Worm (Caenorhabditis elegans): ENCODE data around the gene kel-3.

Gene kel-3

ce11 chrIII:13462965-13463783, 1.4 kb upstream of the kel-3 start, which contains the start of gene ant-1.1:
ant-1.1 (plus strand) TSS chrIII:13463163.
- peak; percentile 92 for TF ChIP-seq rbr-2 (tag; optimal IDR thresholded peaks at IDR 0.05)
- TF ChIP-seq unc-62 (GFP tag; optimal IDR thresholded peaks at IDR 0.05 in 1 of 2): peak in 1 of 2 experiments; percentile 82
- TF ChIP-seq unc-62 (tag; optimal IDR thresholded peaks at IDR 0.05): no peak
- TF ChIP-seq ceh-44 (GFP tag; IDR thresholded peaks at IDR 0.05): peak; percentile 47; the same call in 1 of the 2 replicates
- no peak for TF ChIP-seq F44E2.7 (GFP tag; IDR thresholded peaks at IDR 0.05)
- TF ChIP-seq fos-1 (tag; optimal IDR thresholded peaks at IDR 0.05): no peak
- TF ChIP-seq lim-7 (GFP tag; IDR thresholded peaks at IDR 0.05): peak; percentile 64; the same call in 1 of the 2 replicates
- no peak for TF ChIP-seq F49E8.2 (tag; optimal IDR thresholded peaks at IDR 0.05; ENCODE audit: borderline replicate concordance)
- peak; percentile 50 to 96 for TF ChIP-seq ZK546.5 (tag; optimal IDR thresholded peaks at IDR 0.05)
- peak; percentile 75 for TF ChIP-seq ctbp-1 (GFP tag; IDR thresholded peaks at IDR 0.05)
- TF ChIP-seq T20F7.1 (GFP tag; optimal IDR thresholded peaks at IDR 0.05): peak; percentile 86
- TF ChIP-seq ztf-11 (tag; optimal IDR thresholded peaks at IDR 0.05): no peak
- peak; percentile 35 to 52 for TF ChIP-seq daf-16 (GFP tag; optimal IDR thresholded peaks at IDR 0.05)
- peak; percentile 59 for TF ChIP-seq daf-16 (tag; optimal IDR thresholded peaks at IDR 0.05)
- peak; percentile 98 for TF ChIP-seq dpl-1 (GFP tag; optimal IDR thresholded peaks at IDR 0.05)
- no peak for TF ChIP-seq nhr-10 (tag; optimal IDR thresholded peaks at IDR 0.05)
- peak; percentile 99 for TF ChIP-seq aha-1 (tag)
- peak; percentile 77; the same call in 1 of the 2 replicates for TF ChIP-seq D1046.2 (GFP tag; IDR thresholded peaks at IDR 0.05)
- peak; percentile 6 for TF ChIP-seq ztf-7 (tag; optimal IDR thresholded peaks at IDR 0.05)
- peak; percentile 76 for TF ChIP-seq spr-1 (tag; optimal IDR thresholded peaks at IDR 0.05)
- no peak for TF ChIP-seq snpc-4 (tag; optimal IDR thresholded peaks at IDR 0.05)
- no peak for TF ChIP-seq mxl-2 (GFP tag; conservative IDR thresholded peaks at IDR 0.05)
- peak; percentile 30 for TF ChIP-seq lin-15B (tag; optimal IDR thresholded peaks at IDR 0.05)
- no peak for TF ChIP-seq daf-8 (GFP tag; IDR thresholded peaks at IDR 0.05)
- TF ChIP-seq F26F4.8 (GFP tag; conservative IDR thresholded peaks at IDR 0.05): no peak
- TF ChIP-seq snpc-1.2 (GFP tag; IDR thresholded peaks at IDR 0.05): 0 out of 2 replicates have a peak, but pooled peaks have one; percentile 43
- peak; percentile 53 for TF ChIP-seq ceh-28 (tag; optimal IDR thresholded peaks at IDR 0.05)
- peak; percentile 70 for TF ChIP-seq mxl-3 (GFP tag; optimal IDR thresholded peaks at IDR 0.05)
- TF ChIP-seq egl-27 (tag; optimal IDR thresholded peaks at IDR 0.05): no peak
- peak; percentile 82 for TF ChIP-seq Y75B8A.6 (GFP tag; IDR thresholded peaks at IDR 0.05)
- peak; percentile 78 for TF ChIP-seq lin-29 (GFP tag; IDR thresholded peaks at IDR 0.05)
- peak; percentile 94 for TF ChIP-seq mep-1 (tag; optimal IDR thresholded peaks at IDR 0.05)
- peak; percentile 70 for TF ChIP-seq F10B5.3 (tag; optimal IDR thresholded peaks at IDR 0.05)
- TF ChIP-seq lin-1 (GFP tag; IDR thresholded peaks at IDR 0.05): peak; percentile 45; the same call in 1 of the 2 replicates
- peak; percentile 89 for TF ChIP-seq lin-38 (GFP tag; IDR thresholded peaks at IDR 0.05)
- peak; percentile 64 for TF ChIP-seq fkh-10 (GFP tag; optimal IDR thresholded peaks at IDR 0.05)
- TF ChIP-seq ZK337.2 (GFP tag; IDR thresholded peaks at IDR 0.05): peak; percentile 76
- TF ChIP-seq unc-130 (GFP tag; optimal IDR thresholded peaks at IDR 0.05): peak; percentile 81
- TF ChIP-seq pha-4 (GFP tag; IDR thresholded peaks at IDR 0.05): peak; percentile 83
- no peak for TF ChIP-seq pha-4 (tag; optimal IDR thresholded peaks at IDR 0.05)
- TF ChIP-seq skn-1 (tag; optimal IDR thresholded peaks at IDR 0.05): no peak
- TF ChIP-seq mdt-29 (GFP tag; IDR thresholded peaks at IDR 0.05): peak; percentile 88
- no peak for TF ChIP-seq daf-12 (tag; optimal IDR thresholded peaks at IDR 0.05)
- TF ChIP-seq dmd-9 (GFP tag; IDR thresholded peaks at IDR 0.05): no peak
- peak; percentile 68 for TF ChIP-seq duxl-1 (tag; optimal IDR thresholded peaks at IDR 0.05; ENCODE audit: poor library complexity)
- no peak for TF ChIP-seq cey-2 (tag; optimal IDR thresholded peaks at IDR 0.05; ENCODE audit: borderline replicate concordance, insufficient read depth)
- no peak for TF ChIP-seq ces-1 (GFP tag; optimal IDR thresholded peaks at IDR 0.05)
- no peak for TF ChIP-seq ceh-32 (tag; optimal IDR thresholded peaks at IDR 0.05; ENCODE audit: poor library complexity)
- TF ChIP-seq mdl-1 (tag; optimal IDR thresholded peaks at IDR 0.05): peak; percentile 4 to 50
- TF ChIP-seq saeg-2 (GFP tag; IDR thresholded peaks at IDR 0.05): peak; percentile 86

Data from whole organism, L4 larva.